Fruit fly (Drosophila melanogaster): Measurements from ENCODE around the gene CG4042.

Gene CG4042

dm6 chr3L:20732492-20732891, 38.8 kb downstream of the CG4042 start (continued):
- TF ChIP-seq fd3F (GFP tag; optimal IDR thresholded peaks at IDR 0.05) (peak; percentile 6), Dek (tag; optimal IDR thresholded peaks at IDR 0.05) (no peak), nau (GFP tag; optimal IDR thresholded peaks at IDR 0.05) (no peak), pho (GFP tag; optimal IDR thresholded peaks at IDR 0.05) (no peak), D19A (tag; optimal IDR thresholded peaks at IDR 0.05) (peak; percentile 2), HLH54F (GFP tag; optimal IDR thresholded peaks at IDR 0.05) (no peak), CG11247 (GFP tag; IDR thresholded peaks at IDR 0.05) (0 out of 2 replicates have a peak, but pooled peaks have one; percentile 18), Max (GFP tag; optimal IDR thresholded peaks at IDR 0.05) (no peak), lmd (GFP tag; IDR thresholded peaks at IDR 0.05) (0 out of 2 replicates have a peak, but pooled peaks have one; percentile 19), CG17361 (GFP tag; IDR thresholded peaks at IDR 0.05) (no peak), so (GFP tag; IDR thresholded peaks at IDR 0.05) (no peak), CG8089 (GFP tag; optimal IDR thresholded peaks at IDR 0.05) (no peak), seq (GFP tag; IDR thresholded peaks at IDR 0.05) (no peak), CG9876 (GFP tag; optimal IDR thresholded peaks at IDR 0.05) (no peak), CG18599 (GFP tag; optimal IDR thresholded peaks at IDR 0.05) (no peak), E2f2 (GFP tag; IDR thresholded peaks at IDR 0.05) (no peak), CG14441 (GFP tag; IDR thresholded peaks at IDR 0.05) (no peak), CG6175 (GFP tag; IDR thresholded peaks at IDR 0.05) (0 out of 3 replicates have a peak, but pooled peaks have one; percentile 15), CG10543 (GFP tag; optimal IDR thresholded peaks at IDR 0.05) (no peak), trh (GFP tag; optimal IDR thresholded peaks at IDR 0.05) (no peak), CG10979 (tag; optimal IDR thresholded peaks at IDR 0.05) (no peak), lola (GFP tag; optimal IDR thresholded peaks at IDR 0.05) (no peak), row (GFP tag; IDR thresholded peaks at IDR 0.05) (peak; percentile 31; the same call in 2 of the 3 replicates), tna (GFP tag; IDR thresholded peaks at IDR 0.05; ENCODE audit: partially characterized antibody) (no peak), Med (GFP tag) (peak; percentile 59), Ets97D (GFP tag; optimal IDR thresholded peaks at IDR 0.05) (no peak), Atf-2 (GFP tag; optimal IDR thresholded peaks at IDR 0.05) (no peak), CG15479 (GFP tag; optimal IDR thresholded peaks at IDR 0.05) (no peak), jumu (GFP tag; optimal IDR thresholded peaks at IDR 0.05) (no peak), fu2 (GFP tag; optimal IDR thresholded peaks at IDR 0.05) (no peak)

- TF ChIP-seq fd102C (GFP tag; optimal IDR thresholded peaks at IDR 0.05) (no peak), crp (GFP tag; optimal IDR thresholded peaks at IDR 0.05) (no peak), nau (GFP tag; optimal IDR thresholded peaks at IDR 0.05) (no peak), Optix (GFP tag; IDR thresholded peaks at IDR 0.05) (no peak), CG7357 (GFP tag; IDR thresholded peaks at IDR 0.05) (no peak), CG8388 (GFP tag; optimal IDR thresholded peaks at IDR 0.05) (no peak), CG12942 (GFP tag; optimal IDR thresholded peaks at IDR 0.05) (no peak), Atf3 (GFP tag; optimal IDR thresholded peaks at IDR 0.05) (no peak), en (GFP tag; optimal IDR thresholded peaks at IDR 0.05) (no peak), CoRest (tag; optimal IDR thresholded peaks at IDR 0.05) (peak; percentile 45), CG11398 (GFP tag; optimal IDR thresholded peaks at IDR 0.05) (no peak), CG33557 (GFP tag; optimal IDR thresholded peaks at IDR 0.05) (no peak), D19B (GFP tag; optimal IDR thresholded peaks at IDR 0.05) (no peak), slp2 (GFP tag; optimal IDR thresholded peaks at IDR 0.05) (no peak), klu (GFP tag; IDR thresholded peaks at IDR 0.05) (no peak), sob (GFP tag; IDR thresholded peaks at IDR 0.05) (peak; percentile 20; the same call in 1 of the 2 replicates), Dip2 (GFP tag; IDR thresholded peaks at IDR 0.05) (no peak), grn (GFP tag; optimal IDR thresholded peaks at IDR 0.05) (no peak), CG12659 (GFP tag; optimal IDR thresholded peaks at IDR 0.05) (no peak), trh (GFP tag; optimal IDR thresholded peaks at IDR 0.05) (no peak), CkIIα-i1 (GFP tag; IDR thresholded peaks at IDR 0.05) (no peak), CG1603 (tag; optimal IDR thresholded peaks at IDR 0.05) (peak; percentile 37)
Observed at dm6 chr3L:20730323-20731238, 40.7 kb downstream of the CG4042 start, which contains the start of gene CG13252. Gene CG13252 (plus strand): TSS chr3L:20730591.

All from whole organism, embryonic.